Fruit fly (Drosophila melanogaster) whole organism, embryonic: ENCODE results near the gene RpS30.

ENCODE experiments used
- BEAF-32 ChIP-seq: fragments of 200-800 bp; sonication (Bioruptor generic); optimal IDR thresholded peaks from 3 replicates; lab custom pipeline; 2017; ENCODE audit warnings: missing biosample characterization, missing genetic modification characterization, mild to moderate bottlenecking, moderate library complexity, missing genetic modification reagents
- C15 ChIP-seq: fragments of 200-800 bp; sonication (Bioruptor generic); IDR thresholded peaks from 3 replicates; pipeline ENCODE4 v1.3.6; 2022; ENCODE audit warnings: missing biosample characterization, missing genetic modification characterization
- CG10321 ChIP-seq: fragments of 200-800 bp; sonication (Bioruptor generic); IDR thresholded peaks from 2 replicates; pipeline ENCODE4 v1.3.6; 2022; ENCODE audit warnings: missing biosample characterization, missing genetic modification characterization
- CG10431 ChIP-seq: fragments of 200-800 bp; sonication (Bioruptor generic); optimal IDR thresholded peaks from 3 replicates; lab custom pipeline; 2018; ENCODE audit warnings: missing biosample characterization, mild to moderate bottlenecking, missing genetic modification characterization
- CG10543 ChIP-seq: fragments of 200-800 bp; sonication (Bioruptor generic); optimal IDR thresholded peaks from 3 replicates; lab custom pipeline; 2017; ENCODE audit warnings: missing biosample characterization, mild to moderate bottlenecking, missing genetic modification characterization, moderate library complexity
- CG13287 ChIP-seq: fragments of 200-800 bp; sonication (Bioruptor generic); IDR thresholded peaks from 2 replicates; pipeline ENCODE4 v1.3.6; 2022; ENCODE audit warnings: missing biosample characterization, missing genetic modification characterization; ENCODE audit not compliant: partially characterized antibody
- CG14710 ChIP-seq: fragments of 200-800 bp; sonication (Bioruptor generic); optimal IDR thresholded peaks from 3 replicates; lab custom pipeline; 2019; ENCODE audit warnings: missing biosample characterization, mild to moderate bottlenecking, missing genetic modification characterization, moderate library complexity
- CG17359 ChIP-seq: fragments of 200-800 bp; sonication (Bioruptor generic); optimal IDR thresholded peaks from 3 replicates; lab custom pipeline; 2018; ENCODE audit warnings: missing biosample characterization, mild to moderate bottlenecking, missing genetic modification characterization, moderate library complexity
- CG1832 ChIP-seq: fragments of 200-800 bp; sonication (Bioruptor generic); optimal IDR thresholded peaks from 2 replicates; lab custom pipeline; 2017; ENCODE audit warnings: missing biosample characterization, mild to moderate bottlenecking, missing genetic modification characterization, inconsistent platforms
- CG2116 ChIP-seq: fragments of 200-800 bp; sonication (Bioruptor generic); optimal IDR thresholded peaks from 3 replicates; lab custom pipeline; 2018; ENCODE audit warnings: missing biosample characterization, mild to moderate bottlenecking, missing genetic modification characterization
- CG2129 ChIP-seq: fragments of 200-800 bp; sonication (Bioruptor generic); IDR thresholded peaks from 2 replicates; pipeline ENCODE4 v1.3.6; 2022; ENCODE audit warnings: missing biosample characterization, missing genetic modification characterization; ENCODE audit not compliant: partially characterized antibody
- CG2199 ChIP-seq: fragments of 200-800 bp; sonication (Bioruptor generic); IDR thresholded peaks from 3 replicates; pipeline ENCODE4 v1.3.6; 2022; ENCODE audit warnings: missing biosample characterization, missing genetic modification characterization
- CG2712 ChIP-seq: fragments of 200-800 bp; optimal IDR thresholded peaks from 3 replicates; lab custom pipeline; 2019; ENCODE audit warnings: missing biosample characterization, mild to moderate bottlenecking, missing genetic modification characterization, moderate library complexity
- CG34224 ChIP-seq: fragments of 200-800 bp; sonication (Bioruptor generic); IDR thresholded peaks from 3 replicates; pipeline ENCODE4 v1.3.6; 2022; ENCODE audit warnings: missing biosample characterization, missing genetic modification characterization; ENCODE audit not compliant: partially characterized antibody
- CG34376 ChIP-seq: fragments of 200-800 bp; sonication (Bioruptor generic); optimal IDR thresholded peaks from 2 replicates; lab custom pipeline; 2018; ENCODE audit warnings: missing biosample characterization, mild to moderate bottlenecking, missing genetic modification characterization
- CG42726 ChIP-seq: fragments of 200-800 bp; sonication (Bioruptor generic); IDR thresholded peaks from 2 replicates; pipeline ENCODE4 v1.3.6; 2022; ENCODE audit warnings: missing biosample characterization, missing genetic modification characterization; ENCODE audit not compliant: partially characterized antibody
- CG6813 ChIP-seq: fragments of 200-800 bp; sonication (Bioruptor generic); optimal IDR thresholded peaks from 2 replicates; lab custom pipeline; 2017; ENCODE audit warnings: missing biosample characterization, missing genetic modification characterization, mild to moderate bottlenecking, moderate library complexity, missing genetic modification reagents
- CG9797 ChIP-seq: fragments of 200-800 bp; sonication (Bioruptor generic); optimal IDR thresholded peaks from 3 replicates; lab custom pipeline; 2018; ENCODE audit warnings: missing biosample characterization, mild to moderate bottlenecking, missing genetic modification characterization
- D19A ChIP-seq: fragments of 200-800 bp; optimal IDR thresholded peaks from 3 replicates; lab custom pipeline; 2019; ENCODE audit warnings: missing biosample characterization, mild to moderate bottlenecking, missing genetic modification characterization, moderate library complexity
- E2f2 ChIP-seq: fragments of 200-800 bp; sonication (Bioruptor generic); IDR thresholded peaks from 2 replicates; pipeline ENCODE4 v1.3.6; 2022; ENCODE audit warnings: missing biosample characterization, missing genetic modification characterization
- GATAe ChIP-seq: fragments of 200-800 bp; sonication (Bioruptor generic); conservative IDR thresholded peaks from 2 replicates; pipeline ENCODE4 v1.3.6; 2022; ENCODE audit warnings: missing biosample characterization, missing genetic modification characterization
- HLH3B ChIP-seq: fragments of 200-800 bp; sonication (Bioruptor generic); IDR thresholded peaks from 2 replicates; pipeline ENCODE4 v1.3.6; 2022; ENCODE audit warnings: missing biosample characterization, missing genetic modification characterization
- HLH4C ChIP-seq: fragments of 200-800 bp; sonication (Bioruptor generic); IDR thresholded peaks from 3 replicates; pipeline ENCODE4 v1.3.6; 2022; ENCODE audit warnings: missing biosample characterization, missing genetic modification characterization; ENCODE audit not compliant: partially characterized antibody
- Hmr ChIP-seq: fragments of 200-800 bp; sonication (Bioruptor generic); optimal IDR thresholded peaks from 3 replicates; lab custom pipeline; 2017; ENCODE audit warnings: mild to moderate bottlenecking, missing biosample characterization, missing genetic modification reagents, missing genetic modification characterization
- MBD-R2 ChIP-seq: fragments of 200-800 bp; sonication (Bioruptor generic); IDR thresholded peaks from 2 replicates; pipeline ENCODE4 v1.3.6; 2022; ENCODE audit warnings: missing biosample characterization, missing genetic modification characterization
- Med ChIP-seq: fragments of 200-800 bp; sonication (Bioruptor generic); peaks from one replicate; lab custom pipeline; 2016; ENCODE audit warnings: missing biosample characterization, missing genetic modification characterization, mild to moderate bottlenecking, inconsistent platforms, moderate library complexity
- Rfx ChIP-seq: fragments of 200-800 bp; sonication (Bioruptor generic); IDR thresholded peaks from 2 replicates; pipeline ENCODE4 v1.3.6; 2022; ENCODE audit warnings: missing biosample characterization, missing genetic modification characterization
- Sry-δ ChIP-seq: fragments of 200-800 bp; sonication (Bioruptor generic); optimal IDR thresholded peaks from 2 replicates; lab custom pipeline; 2016; ENCODE audit warnings: missing biosample characterization, missing genetic modification characterization
- ab ChIP-seq: fragments of 200-800 bp; sonication (Bioruptor generic); optimal IDR thresholded peaks from 2 replicates; lab custom pipeline; 2016; ENCODE audit warnings: missing biosample characterization, missing genetic modification characterization
- ap ChIP-seq: fragments of 200-800 bp; sonication (Bioruptor generic); IDR thresholded peaks from 2 replicates; pipeline ENCODE4 v1.3.6; 2022; ENCODE audit warnings: missing biosample characterization, missing genetic modification characterization
- ase ChIP-seq: fragments of 200-800 bp; sonication (Bioruptor generic); IDR thresholded peaks from 3 replicates; pipeline ENCODE4 v1.3.6; 2022; ENCODE audit warnings: missing biosample characterization, missing genetic modification characterization
- ato ChIP-seq: fragments of 200-800 bp; sonication (Bioruptor generic); IDR thresholded peaks from 2 replicates; pipeline ENCODE4 v1.3.6; 2022; ENCODE audit warnings: missing biosample characterization, missing genetic modification characterization; ENCODE audit not compliant: partially characterized antibody
- chif ChIP-seq, 2 experiments: fragments of 200-800 bp; sonication (Bioruptor generic); optimal IDR thresholded peaks; 3 replicates each; lab custom pipeline; 2016; ENCODE audit warnings: missing biosample characterization in 2 of 2, missing genetic modification characterization in 2 of 2
- ci ChIP-seq: fragments of 200-800 bp; sonication (Bioruptor generic); IDR thresholded peaks from 3 replicates; pipeline ENCODE4 v1.3.6; 2022; ENCODE audit warnings: missing biosample characterization, missing genetic modification characterization
- cwo ChIP-seq: fragments of 200-800 bp; sonication (Bioruptor generic); optimal IDR thresholded peaks from 3 replicates; lab custom pipeline; 2017; ENCODE audit warnings: missing biosample characterization, missing genetic modification characterization, mild to moderate bottlenecking, moderate library complexity, missing genetic modification reagents
- da ChIP-seq: fragments of 200-800 bp; sonication (Bioruptor generic); optimal IDR thresholded peaks from 2 replicates; lab custom pipeline; 2016; ENCODE audit warnings: missing biosample characterization, missing genetic modification characterization
- emc ChIP-seq: fragments of 200-800 bp; sonication (Bioruptor generic); optimal IDR thresholded peaks from 2 replicates; lab custom pipeline; 2016; ENCODE audit warnings: missing biosample characterization, missing genetic modification characterization
- exex ChIP-seq: fragments of 200-800 bp; sonication (Bioruptor generic); optimal IDR thresholded peaks from 4 replicates; lab custom pipeline; 2018; ENCODE audit warnings: missing biosample characterization, mild to moderate bottlenecking, missing genetic modification characterization, moderate library complexity
- fu2 ChIP-seq: fragments of 200-800 bp; sonication (Bioruptor generic); optimal IDR thresholded peaks from 2 replicates; lab custom pipeline; 2016; ENCODE audit warnings: missing biosample characterization, missing genetic modification characterization
- h ChIP-seq: fragments of >200 bp; optimal IDR thresholded peaks from 2 replicates; lab custom pipeline; 2017
- jing ChIP-seq: fragments of 200-800 bp; sonication (Bioruptor generic); optimal IDR thresholded peaks from 2 replicates; lab custom pipeline; 2018; ENCODE audit warnings: missing biosample characterization, mild to moderate bottlenecking, missing genetic modification characterization
- lab ChIP-seq: fragments of 200-800 bp; sonication (Bioruptor generic); optimal IDR thresholded peaks from 3 replicates; lab custom pipeline; 2017; ENCODE audit warnings: missing biosample characterization, missing genetic modification characterization, mild to moderate bottlenecking, moderate library complexity, missing genetic modification reagents
- mirr ChIP-seq: fragments of 200-800 bp; sonication (Bioruptor generic); optimal IDR thresholded peaks from 3 replicates; lab custom pipeline; 2018; ENCODE audit warnings: missing biosample characterization, mild to moderate bottlenecking, missing genetic modification characterization
- odd ChIP-seq: fragments of 200-800 bp; sonication (Bioruptor generic); optimal IDR thresholded peaks from 2 replicates; lab custom pipeline; 2017; ENCODE audit warnings: missing biosample characterization, mild to moderate bottlenecking, missing genetic modification characterization
- scrt ChIP-seq: fragments of 200-800 bp; sonication (Bioruptor generic); optimal IDR thresholded peaks from 2 replicates; lab custom pipeline; 2018; ENCODE audit warnings: missing biosample characterization, mild to moderate bottlenecking, missing genetic modification characterization, moderate library complexity
- stwl ChIP-seq: fragments of 200-800 bp; sonication (Bioruptor generic); optimal IDR thresholded peaks from 3 replicates; lab custom pipeline; 2018; ENCODE audit warnings: missing biosample characterization, mild to moderate bottlenecking, missing genetic modification characterization, moderate library complexity
- sug ChIP-seq: fragments of 200-800 bp; optimal IDR thresholded peaks from 2 replicates; lab custom pipeline; 2019; ENCODE audit warnings: missing biosample characterization, mild to moderate bottlenecking, missing genetic modification characterization, moderate library complexity
- vfl ChIP-seq: fragments of 200-800 bp; sonication (Bioruptor generic); optimal IDR thresholded peaks from 2 replicates; lab custom pipeline; 2016; ENCODE audit warnings: missing biosample characterization, missing genetic modification characterization

RpS30 gene

DNA sequence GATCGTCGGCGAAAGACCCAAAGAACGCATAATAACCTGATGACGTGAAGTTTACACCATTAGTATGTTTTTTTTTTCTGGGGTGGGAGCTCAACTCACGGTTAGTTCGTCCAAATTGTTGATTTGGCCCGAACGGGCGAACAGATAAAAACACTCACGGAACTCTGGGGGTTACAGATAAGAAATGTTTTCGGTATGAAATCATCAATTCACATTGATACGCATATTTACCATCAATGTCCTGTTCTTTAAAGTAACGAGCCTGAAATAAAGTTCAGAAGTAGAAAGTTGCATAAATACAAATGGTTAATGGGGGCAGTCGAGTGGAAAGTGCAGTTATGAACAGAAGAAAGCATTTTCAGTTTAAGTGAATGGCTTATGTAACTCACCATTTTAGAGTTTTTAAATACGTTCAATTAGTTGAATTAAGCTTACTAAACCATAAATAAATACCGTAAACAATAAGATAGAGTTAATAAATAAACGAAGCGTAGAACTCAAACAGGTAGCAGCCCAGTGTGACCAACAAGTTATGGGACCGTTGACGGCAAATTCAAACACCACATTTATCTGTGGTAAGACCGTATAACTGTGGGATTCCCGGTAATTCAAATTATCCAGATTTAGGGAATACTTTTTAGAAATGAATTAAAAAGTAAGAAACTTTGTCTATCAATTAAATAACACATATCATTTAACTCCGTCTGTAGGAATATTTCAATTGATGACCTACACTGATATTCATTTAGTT lies 26.4 kb upstream of the RpS30 start, which contains the start of gene CG17272 (continued):
- TF ChIP-seq ab (GFP tag; lab: Kevin White, UChicago) (no peak), CG6813 (GFP tag; lab: Kevin White, UChicago) (no peak), Hmr (GFP tag; lab: Kevin White, UChicago) (no peak), Sry-δ (GFP tag; lab: Kevin White, UChicago) (peak; percentile 4), odd (no peak), D19A (tag; lab: Kevin White, UChicago) (no peak), emc (GFP tag; lab: Kevin White, UChicago) (no peak), stwl (tag; lab: Kevin White, UChicago) (peak; percentile 88), CG14710 (tag; lab: Kevin White, UChicago) (peak; percentile 44), ci (GFP tag; lab: Robert Waterston, UW) (no peak), ato (GFP tag; lab: Robert Waterston, UW) (no peak), jing (GFP tag; lab: Kevin White, UChicago) (no peak), C15 (GFP tag; lab: Robert Waterston, UW) (no peak), scrt (GFP tag; lab: Kevin White, UChicago) (peak; percentile 83), fu2 (GFP tag; lab: Kevin White, UChicago) (no peak), HLH4C (GFP tag; lab: Robert Waterston, UW) (no peak), ap (GFP tag; lab: Robert Waterston, UW) (no peak), CG9797 (peak; percentile 76), CG13287 (GFP tag; lab: Robert Waterston, UW) (peak; percentile 34; the same call in 1 of the 2 replicates), MBD-R2 (GFP tag; lab: Robert Waterston, UW) (peak; percentile 49), CG2129 (GFP tag; lab: Robert Waterston, UW) (no peak), BEAF-32 (GFP tag; lab: Kevin White, UChicago) (peak; percentile 19), chif (GFP tag; optimal IDR thresholded peaks at IDR 0.05; lab: Kevin White, UChicago) (no peak), h (lab: Kevin White, UChicago) (no peak), CG42726 (GFP tag; lab: Robert Waterston, UW) (no peak), CG2712 (tag; lab: Kevin White, UChicago) (no peak), da (GFP tag; lab: Kevin White, UChicago) (no peak), GATAe (GFP tag; lab: Robert Waterston, UW) (no peak; the same call in 1 of the 2 replicates), CG2116 (GFP tag; lab: Kevin White, UChicago) (peak; percentile 32), E2f2 (peak; percentile 71), CG10321 (no peak), sug (tag; lab: Kevin White, UChicago) (peak; percentile 71), CG34224 (GFP tag; lab: Robert Waterston, UW) (no peak)

DNA sequence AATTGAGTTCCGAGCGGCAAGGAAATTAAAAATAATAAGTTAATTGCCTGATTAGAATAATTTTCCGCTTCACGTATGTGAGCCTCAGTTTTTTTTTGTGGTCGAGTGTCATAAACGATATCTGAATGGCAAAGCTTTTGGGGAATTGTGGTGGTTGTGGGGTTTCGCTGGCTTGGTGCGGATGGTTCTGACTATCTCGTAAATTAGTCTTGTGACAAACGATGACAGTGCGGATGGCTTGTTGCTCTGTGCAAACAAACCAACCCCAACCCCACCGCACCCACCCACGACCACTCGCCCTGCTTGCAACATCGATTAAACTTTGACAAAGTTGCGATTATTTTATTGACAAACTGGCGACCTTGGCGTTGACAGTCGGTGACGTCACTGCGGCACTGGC lies 23.4 kb upstream of the RpS30 start:
- TF ChIP-seq CG2199 (0 out of 3 replicates have a peak, but pooled peaks have one; percentile 19), exex (tag; lab: Kevin White, UChicago) (peak; percentile 83), CG17359 (tag; lab: Kevin White, UChicago) (no peak), cwo (GFP tag; lab: Kevin White, UChicago) (peak; percentile 48), Med (GFP tag; lab: Kevin White, UChicago) (peak; percentile 51), CG34376 (peak; percentile 41), CG34224 (GFP tag; lab: Robert Waterston, UW) (no peak), ase (GFP tag; lab: Robert Waterston, UW) (0 out of 3 replicates have a peak, but pooled peaks have one; percentile 14), CG1832 (GFP tag; lab: Kevin White, UChicago) (no peak), CG10431 (GFP tag; lab: Kevin White, UChicago) (no peak), mirr (GFP tag; lab: Kevin White, UChicago) (peak; percentile 46), MBD-R2 (GFP tag; lab: Robert Waterston, UW) (0 out of 2 replicates have a peak, but pooled peaks have one; percentile 13), CG10543 (peak; percentile 55), vfl (GFP tag; lab: Kevin White, UChicago) (no peak), HLH3B (GFP tag; lab: Robert Waterston, UW) (no peak), Rfx (GFP tag; lab: Robert Waterston, UW) (peak; percentile 6; the same call in 1 of the 2 replicates), lab (peak; percentile 62)
